Worm (Caenorhabditis elegans) whole organism, young adult: ENCODE results near the gene C17E7.4.

ENCODE experiments used
- B0019.2 ChIP-seq: fragments of 200-800 bp; sonication (Bioruptor generic); conservative IDR thresholded peaks from 2 replicates; pipeline ENCODE4 v1.3.6; 2022; ENCODE audit warnings: missing genetic modification reagents, missing genetic modification characterization, missing compliant biosample characterization
- C06A6.2 ChIP-seq: fragments of 200-800 bp; sonication (Bioruptor generic); conservative IDR thresholded peaks from 2 replicates; pipeline ENCODE4 v1.3.6; 2022; ENCODE audit warnings: missing genetic modification characterization, missing compliant biosample characterization
- F49E8.2 ChIP-seq: sonication (generic microtip); optimal IDR thresholded peaks from 3 replicates; lab custom pipeline; 2017; ENCODE audit warnings: missing genetic modification characterization, mild to moderate bottlenecking, missing compliant biosample characterization, antibody characterized with exemption, moderate library complexity; ENCODE audit not compliant: insufficient read depth
- Y53G8AR.9 ChIP-seq: fragments of 200-800 bp; sonication (Bioruptor generic); conservative IDR thresholded peaks from 2 replicates; pipeline ENCODE4 v1.3.6; 2022; ENCODE audit warnings: missing genetic modification reagents, missing genetic modification characterization, missing compliant biosample characterization
- atf-7 ChIP-seq: sonication (generic microtip); optimal IDR thresholded peaks from 2 replicates; lab custom pipeline; 2017; ENCODE audit warnings: mild to moderate bottlenecking, missing genetic modification characterization, missing compliant biosample characterization
- attf-3 ChIP-seq: fragments of 200-800 bp; sonication (Bioruptor generic); conservative IDR thresholded peaks from 2 replicates; pipeline ENCODE4 v1.3.6; 2022; ENCODE audit warnings: missing genetic modification reagents, missing genetic modification characterization, missing compliant biosample characterization
- attf-5 ChIP-seq: fragments of 200-800 bp; sonication (Bioruptor generic); optimal IDR thresholded peaks from 2 replicates; lab custom pipeline; 2018; ENCODE audit warnings: mild to moderate bottlenecking, missing genetic modification characterization, missing compliant biosample characterization
- bed-1 ChIP-seq: fragments of 200-800 bp; sonication (Bioruptor generic); IDR thresholded peaks from 2 replicates; pipeline ENCODE4 v1.3.6; 2022; ENCODE audit warnings: missing genetic modification reagents, missing genetic modification characterization, missing compliant biosample characterization
- ccch-3 ChIP-seq: fragments of 200-800 bp; sonication (Bioruptor generic); optimal IDR thresholded peaks from 2 replicates; lab custom pipeline; 2018; ENCODE audit warnings: mild to moderate bottlenecking, missing genetic modification characterization, missing compliant biosample characterization
- ceh-40 ChIP-seq: fragments of 200-800 bp; sonication (Bioruptor generic); IDR thresholded peaks from 2 replicates; pipeline ENCODE4 v1.3.6; 2022; ENCODE audit warnings: missing genetic modification characterization, missing compliant biosample characterization
- ceh-91 ChIP-seq: fragments of 200-800 bp; sonication (Bioruptor generic); IDR thresholded peaks from 2 replicates; pipeline ENCODE4 v1.3.6; 2022; ENCODE audit warnings: missing genetic modification reagents, missing genetic modification characterization, missing compliant biosample characterization
- chd-7 ChIP-seq: sonication (generic microtip); optimal IDR thresholded peaks from 2 replicates; lab custom pipeline; 2016; ENCODE audit warnings: mild to moderate bottlenecking, missing genetic modification characterization, moderate library complexity, missing compliant biosample characterization
- dpff-1 ChIP-seq: sonication (generic microtip); optimal IDR thresholded peaks from 2 replicates; lab custom pipeline; 2017; ENCODE audit warnings: mild to moderate bottlenecking, missing genetic modification characterization, missing compliant biosample characterization
- egl-18 ChIP-seq: fragments of 200-800 bp; sonication (Bioruptor generic); IDR thresholded peaks from 2 replicates; pipeline ENCODE4 v1.3.6; 2022; ENCODE audit warnings: missing genetic modification reagents, missing genetic modification characterization, missing compliant biosample characterization
- him-1 ChIP-seq: sonication (generic microtip); optimal IDR thresholded peaks from 2 replicates; lab custom pipeline; 2016; ENCODE audit warnings: missing genotype, missing genetic modification reagents, missing genetic modification characterization, missing compliant biosample characterization
- hmg-1.2 ChIP-seq: fragments of 200-800 bp; sonication (Bioruptor generic); IDR thresholded peaks from 2 replicates; pipeline ENCODE4 v1.3.6; 2022; ENCODE audit warnings: missing genetic modification reagents, missing genetic modification characterization, missing compliant biosample characterization
- hsf-1 ChIP-seq: fragments of 200-800 bp; sonication (Bioruptor generic); IDR thresholded peaks from 2 replicates; pipeline ENCODE4 v1.3.6; 2022; ENCODE audit warnings: missing genetic modification reagents, missing genetic modification characterization, missing compliant biosample characterization
- let-526 ChIP-seq: fragments of 200-800 bp; sonication (Bioruptor generic); IDR thresholded peaks from 2 replicates; pipeline ENCODE4 v1.3.6; 2022; ENCODE audit warnings: missing genetic modification reagents, missing genetic modification characterization, missing compliant biosample characterization
- lin-40 ChIP-seq: sonication (generic microtip); optimal IDR thresholded peaks from 2 replicates; lab custom pipeline; 2016; ENCODE audit warnings: missing genetic modification characterization, mild to moderate bottlenecking, missing compliant biosample characterization, missing genotype, missing genetic modification reagents
- lir-1 ChIP-seq: fragments of 200-800 bp; sonication (Bioruptor generic); conservative IDR thresholded peaks from 2 replicates; pipeline ENCODE4 v1.3.6; 2022; ENCODE audit warnings: missing genetic modification reagents, missing genetic modification characterization, missing compliant biosample characterization
- lsl-1 ChIP-seq: fragments of 200-800 bp; sonication (Bioruptor generic); optimal IDR thresholded peaks from 2 replicates; lab custom pipeline; 2018; ENCODE audit warnings: mild to moderate bottlenecking, missing genetic modification characterization, moderate library complexity, missing compliant biosample characterization
- lsy-27 ChIP-seq: sonication (generic microtip); optimal IDR thresholded peaks from 2 replicates; lab custom pipeline; 2017; ENCODE audit warnings: missing genetic modification characterization, mild to moderate bottlenecking, missing compliant biosample characterization, antibody characterized with exemption, missing genotype, borderline replicate concordance; ENCODE audit not compliant: insufficient read depth
- mel-28 ChIP-seq: sonication (generic microtip); optimal IDR thresholded peaks from 2 replicates; lab custom pipeline; 2016; ENCODE audit warnings: borderline replicate concordance, mild to moderate bottlenecking, missing genetic modification characterization, missing compliant biosample characterization
- nfya-1 ChIP-seq: sonication (generic microtip); optimal IDR thresholded peaks from 2 replicates; lab custom pipeline; 2017; ENCODE audit warnings: antibody characterized with exemption, missing compliant biosample characterization, missing genetic modification characterization, borderline replicate concordance; ENCODE audit not compliant: insufficient read depth
- nhr-80 ChIP-seq: sonication (generic microtip); optimal IDR thresholded peaks from 2 replicates; lab custom pipeline; 2016; ENCODE audit warnings: missing genetic modification characterization, missing compliant biosample characterization
- pha-4 ChIP-seq: fragments of 150-350 bp; sonication (generic microtip); optimal IDR thresholded peaks from 2 replicates; lab custom pipeline; 2014; ENCODE audit warnings: missing biosample characterization, missing genetic modification reagents, missing genetic modification characterization
- repo-1 ChIP-seq: sonication (generic microtip); optimal IDR thresholded peaks from 2 replicates; lab custom pipeline; 2017; ENCODE audit warnings: mild to moderate bottlenecking, missing genetic modification characterization, missing compliant biosample characterization
- sdz-38 ChIP-seq: sonication (generic microtip); optimal IDR thresholded peaks from 2 replicates; lab custom pipeline; 2016; ENCODE audit warnings: missing genotype, missing genetic modification characterization, missing compliant biosample characterization
- sea-2 ChIP-seq: fragments of 200-800 bp; sonication (Bioruptor generic); IDR thresholded peaks from 2 replicates; pipeline ENCODE4 v1.3.6; 2022; ENCODE audit warnings: missing genetic modification characterization, missing compliant biosample characterization
- unc-130 ChIP-seq: sonication (generic microtip); optimal IDR thresholded peaks from 2 replicates; lab custom pipeline; 2016; ENCODE audit warnings: missing genetic modification reagents, missing genetic modification characterization, missing compliant biosample characterization
- zfh-2 ChIP-seq: fragments of 200-800 bp; sonication (Bioruptor generic); conservative IDR thresholded peaks from 2 replicates; pipeline ENCODE4 v1.3.6; 2022; ENCODE audit warnings: missing genetic modification reagents, missing genetic modification characterization, missing compliant biosample characterization
- zim-3 ChIP-seq: sonication (generic microtip); optimal IDR thresholded peaks from 2 replicates; lab custom pipeline; 2017; ENCODE audit warnings: mild to moderate bottlenecking, missing genetic modification characterization, moderate library complexity, missing compliant biosample characterization
- ztf-3 ChIP-seq: fragments of 200-800 bp; sonication (Bioruptor generic); optimal IDR thresholded peaks from 2 replicates; lab custom pipeline; 2018; ENCODE audit warnings: mild to moderate bottlenecking, missing genetic modification characterization, missing compliant biosample characterization

The C17E7.4 gene

DNA sequence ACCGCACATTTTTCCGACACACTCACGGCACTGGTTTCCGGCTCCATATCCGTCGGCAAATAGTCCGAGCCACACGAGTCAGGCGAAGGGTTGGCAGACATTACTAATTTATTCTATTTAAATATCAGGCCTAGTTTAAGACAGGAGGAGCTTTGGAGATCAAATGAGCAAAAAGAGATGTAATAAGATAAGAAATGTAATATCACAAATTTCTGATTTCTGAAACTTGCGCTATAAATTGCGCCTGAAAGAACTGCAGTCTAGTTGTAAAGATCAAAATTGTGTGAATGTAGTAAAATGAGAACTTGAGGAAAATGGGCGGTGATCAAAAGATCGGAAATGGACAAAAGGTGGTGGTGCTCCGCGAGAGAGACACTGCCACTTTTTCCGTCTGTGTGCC lies 37.8 kb upstream of the C17E7.4 start, which contains the start of gene nhr-186 (continued):
- TF ChIP-seq lir-1 (GFP tag; lab: Robert Waterston, UW) (no peak), zim-3 (tag; lab: Kevin White, UChicago) (no peak)

DNA sequence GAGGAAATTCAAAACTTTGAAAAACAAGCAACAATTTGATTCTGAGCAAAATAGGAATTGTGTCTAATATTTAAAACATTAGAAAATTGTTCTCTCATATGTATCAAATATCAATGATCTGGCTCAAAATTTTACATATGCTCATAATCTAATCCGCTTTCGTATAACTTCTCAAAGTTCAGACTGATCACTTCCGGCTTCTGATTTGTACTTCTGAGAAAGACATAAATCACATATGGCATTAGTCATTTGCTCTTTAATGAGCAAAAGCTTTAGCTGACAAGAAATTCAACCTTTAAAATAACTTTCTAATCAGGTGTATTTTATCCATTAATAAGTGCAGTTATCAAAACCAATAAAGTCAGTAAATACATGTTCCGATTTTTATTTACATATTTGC lies 36.7 kb upstream of the C17E7.4 start:
- TF ChIP-seq unc-130 (GFP tag; lab: Kevin White, UChicago) (no peak), atf-7 (tag; lab: Kevin White, UChicago) (no peak), bed-1 (GFP tag; lab: Robert Waterston, UW) (no peak), hmg-1.2 (GFP tag; lab: Robert Waterston, UW) (no peak), nhr-80 (tag; lab: Kevin White, UChicago) (no peak), nfya-1 (tag; lab: Kevin White, UChicago) (no peak), zim-3 (tag; lab: Kevin White, UChicago) (no peak), sdz-38 (tag; lab: Kevin White, UChicago) (no peak), ccch-3 (GFP tag; lab: Kevin White, UChicago) (no peak), F49E8.2 (tag; lab: Kevin White, UChicago) (no peak)

DNA sequence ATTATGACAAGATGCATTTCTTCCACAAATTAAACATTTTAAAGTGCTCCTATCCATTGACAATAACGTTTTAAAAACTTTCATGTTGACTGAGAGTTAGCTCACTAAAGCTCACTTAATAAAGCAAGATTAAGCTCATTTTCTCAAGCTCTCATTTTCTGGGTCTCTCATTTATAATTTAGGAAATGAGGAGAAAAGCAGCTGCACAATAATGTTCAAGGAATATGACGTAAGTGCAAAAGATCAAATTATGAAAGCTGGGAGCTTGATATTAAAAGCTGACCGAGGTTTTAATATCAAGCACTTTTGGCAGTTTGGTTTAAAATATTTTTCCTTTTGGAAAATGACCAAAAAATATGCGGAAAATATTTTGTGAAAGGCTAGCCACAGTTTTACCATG lies 34.9 kb upstream of the C17E7.4 start, which contains the start of gene nhr-188:
Gene nhr-188 (minus strand): TSS at position 84 of the 400 bp plus-strand sequence.
- TF ChIP-seq B0019.2 (GFP tag; lab: Robert Waterston, UW) (no peak), chd-7 (tag; lab: Kevin White, UChicago) (no peak), C06A6.2 (GFP tag; lab: Robert Waterston, UW) (no peak), hsf-1 (no peak), hmg-1.2 (GFP tag; lab: Robert Waterston, UW) (no peak), sea-2 (GFP tag; lab: Robert Waterston, UW) (no peak), let-526 (no peak), mel-28 (tag; lab: Kevin White, UChicago) (no peak), him-1 (no peak)

DNA sequence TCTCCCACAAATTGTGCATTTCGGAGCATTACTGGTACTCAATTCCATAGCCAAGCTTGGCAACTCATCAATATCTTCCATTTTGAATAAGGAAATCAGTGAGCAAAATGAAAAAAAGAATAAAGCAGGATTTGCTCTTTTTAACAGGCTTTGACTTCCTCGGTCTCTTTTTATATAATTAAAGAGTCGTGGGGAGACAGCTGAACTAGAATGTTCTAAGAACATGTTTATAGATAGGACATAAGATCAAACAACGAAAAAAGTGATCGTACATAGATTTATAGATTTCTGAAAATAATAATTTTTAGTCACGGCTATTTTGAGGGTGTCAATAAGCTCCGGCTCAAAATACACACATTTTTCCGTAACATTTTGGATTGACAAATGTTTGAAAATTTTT lies 32.5 kb upstream of the C17E7.4 start, which contains the start of gene nhr-189:
Gene nhr-189 (minus strand): TSS at position 121 of the 400 bp plus-strand sequence.
- TF ChIP-seq ceh-91 (no peak), zfh-2 (GFP tag; lab: Robert Waterston, UW) (no peak), repo-1 (tag; lab: Kevin White, UChicago) (no peak), attf-5 (GFP tag; lab: Kevin White, UChicago) (no peak), dpff-1 (tag; lab: Kevin White, UChicago) (no peak), mel-28 (tag; lab: Kevin White, UChicago) (no peak), pha-4 (tag; lab: Kevin White, UChicago) (no peak)

DNA sequence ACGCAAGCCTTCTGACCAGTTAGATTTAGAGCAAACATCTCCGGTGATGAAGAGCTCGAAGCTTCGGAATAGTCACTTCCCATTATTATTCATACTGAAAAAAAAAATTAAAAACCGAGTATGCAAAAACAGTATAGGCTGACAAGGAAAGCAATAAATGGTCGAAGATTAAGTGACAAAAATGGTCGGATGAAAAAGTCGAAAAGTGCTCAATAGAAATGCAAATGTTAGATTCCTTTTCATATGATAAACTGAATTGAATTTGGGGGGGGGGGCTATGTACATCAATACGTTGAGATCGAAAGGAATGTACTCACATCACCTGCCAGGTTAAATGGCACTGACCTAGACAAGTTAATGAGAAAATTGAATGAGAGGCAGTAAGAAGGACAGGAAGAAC lies 29.8 kb upstream of the C17E7.4 start, which contains the start of gene nhr-187:
Gene nhr-187 (minus strand): TSS at position 101 of the 400 bp plus-strand sequence.
- TF ChIP-seq ztf-3, result no peak
- no peak for TF ChIP-seq lsl-1
- TF ChIP-seq lin-40 (tag; lab: Kevin White, UChicago), result no peak
- TF ChIP-seq egl-18 (GFP tag; lab: Robert Waterston, UW), result no peak
- TF ChIP-seq lsy-27 (tag; lab: Kevin White, UChicago), result no peak
- TF ChIP-seq attf-3, result no peak
- TF ChIP-seq C06A6.2 (GFP tag; lab: Robert Waterston, UW), result no peak
- TF ChIP-seq Y53G8AR.9, result no peak
- no peak for TF ChIP-seq ceh-40 (GFP tag; lab: Robert Waterston, UW)
